Worm (Caenorhabditis elegans): ENCODE measurements around the gene C09E9.1.

- TF ChIP-seq scrt-1 (GFP tag; IDR thresholded peaks at IDR 0.05) = no peak
- TF ChIP-seq ama-1 (optimal IDR thresholded peaks at IDR 0.05) = no peak
- no peak for TF ChIP-seq tra-4 (tag; optimal IDR thresholded peaks at IDR 0.05)
- no peak for TF ChIP-seq flt-1 (GFP tag; IDR thresholded peaks at IDR 0.05)
- no peak for TF ChIP-seq B0310.2 (tag; optimal IDR thresholded peaks at IDR 0.05)
- TF ChIP-seq ceh-13 (GFP tag; optimal IDR thresholded peaks at IDR 0.05) = no peak
- TF ChIP-seq hmbx-1 (tag; optimal IDR thresholded peaks at IDR 0.05) = no peak
- TF ChIP-seq sea-1 (GFP tag; conservative IDR thresholded peaks at IDR 0.05) = no peak
- no peak for TF ChIP-seq ets-7 (tag; optimal IDR thresholded peaks at IDR 0.05)
- no peak for TF ChIP-seq tbx-11 (GFP tag; IDR thresholded peaks at IDR 0.05)
- no peak for TF ChIP-seq tbx-37 (GFP tag; conservative IDR thresholded peaks at IDR 0.05)
- no peak for TF ChIP-seq hmg-4 (GFP tag; optimal IDR thresholded peaks at IDR 0.05)
- TF ChIP-seq F13C5.2 (tag; optimal IDR thresholded peaks at IDR 0.05) = no peak
These were observed 36.5 kb upstream of the C09E9.1 start for ce11 chrIV:1238147-1238546.

Data from whole organism, early embryonic.